Fruit fly (Drosophila melanogaster) whole organism, embryonic: ENCODE data around the gene SPoCk.

Experiments
- Ada2b ChIP-seq: fragments of 200-800 bp; sonication (Bioruptor generic); IDR thresholded peaks from 2 replicates; pipeline ENCODE4 v1.3.6; 2022; ENCODE audit warnings: missing biosample characterization, missing genetic modification characterization
- Blimp-1 ChIP-seq: fragments of 200-800 bp; sonication (Bioruptor generic); optimal IDR thresholded peaks from 3 replicates; lab custom pipeline; 2018; ENCODE audit warnings: missing biosample characterization, missing genetic modification characterization, mild to moderate bottlenecking, moderate library complexity, missing genetic modification reagents
- CG10274 ChIP-seq: fragments of 200-800 bp; sonication (Bioruptor generic); optimal IDR thresholded peaks from 3 replicates; lab custom pipeline; 2017; ENCODE audit warnings: missing biosample characterization, mild to moderate bottlenecking, missing genetic modification characterization
- CG10462 ChIP-seq: fragments of 200-800 bp; sonication (Bioruptor generic); optimal IDR thresholded peaks from 2 replicates; lab custom pipeline; 2016; ENCODE audit warnings: missing biosample characterization, missing genetic modification characterization
- CG12659 ChIP-seq: fragments of 200-800 bp; sonication (Bioruptor generic); optimal IDR thresholded peaks from 3 replicates; lab custom pipeline; 2017; ENCODE audit warnings: mild to moderate bottlenecking, missing biosample characterization, missing genetic modification reagents, missing genetic modification characterization
- CG17802 ChIP-seq: fragments of 200-800 bp; sonication (Bioruptor generic); optimal IDR thresholded peaks from 2 replicates; lab custom pipeline; 2018; ENCODE audit warnings: missing biosample characterization, mild to moderate bottlenecking, missing genetic modification characterization, moderate library complexity
- CG17829 ChIP-seq: fragments of 200-800 bp; optimal IDR thresholded peaks from 2 replicates; lab custom pipeline; 2019; ENCODE audit warnings: missing biosample characterization, mild to moderate bottlenecking, missing genetic modification characterization, moderate library complexity
- CG1832 ChIP-seq: fragments of 200-800 bp; sonication (Bioruptor generic); optimal IDR thresholded peaks from 2 replicates; lab custom pipeline; 2017; ENCODE audit warnings: missing biosample characterization, mild to moderate bottlenecking, missing genetic modification characterization, inconsistent platforms
- CG18599 ChIP-seq: fragments of 200-800 bp; sonication (Bioruptor generic); optimal IDR thresholded peaks from 3 replicates; lab custom pipeline; 2017; ENCODE audit warnings: missing biosample characterization, missing genetic modification characterization, mild to moderate bottlenecking, moderate library complexity, missing genetic modification reagents
- CG2120 ChIP-seq: fragments of 200-800 bp; sonication (Bioruptor generic); optimal IDR thresholded peaks from 3 replicates; lab custom pipeline; 2016; ENCODE audit warnings: missing biosample characterization, missing genetic modification characterization
- CG2712 ChIP-seq: fragments of 200-800 bp; optimal IDR thresholded peaks from 3 replicates; lab custom pipeline; 2019; ENCODE audit warnings: missing biosample characterization, mild to moderate bottlenecking, missing genetic modification characterization, moderate library complexity
- CG3065 ChIP-seq: fragments of 200-800 bp; sonication (Bioruptor generic); optimal IDR thresholded peaks from 2 replicates; lab custom pipeline; 2016; ENCODE audit warnings: missing biosample characterization, missing genetic modification characterization
- CG31224 ChIP-seq: fragments of 200-800 bp; sonication (Bioruptor generic); IDR thresholded peaks from 2 replicates; pipeline ENCODE4 v1.3.6; 2022; ENCODE audit warnings: missing biosample characterization, missing genetic modification characterization
- CG6175 ChIP-seq: fragments of 200-800 bp; sonication (Bioruptor generic); IDR thresholded peaks from 3 replicates; pipeline ENCODE4 v1.3.6; 2022; ENCODE audit warnings: missing biosample characterization, missing genetic modification characterization
- CG6813 ChIP-seq: fragments of 200-800 bp; sonication (Bioruptor generic); optimal IDR thresholded peaks from 2 replicates; lab custom pipeline; 2017; ENCODE audit warnings: missing biosample characterization, missing genetic modification characterization, mild to moderate bottlenecking, moderate library complexity, missing genetic modification reagents
- CG6854 ChIP-seq: fragments of 200-800 bp; sonication (Bioruptor generic); optimal IDR thresholded peaks from 3 replicates; lab custom pipeline; 2017; ENCODE audit warnings: missing biosample characterization, mild to moderate bottlenecking, missing genetic modification characterization
- CG8478 ChIP-seq: fragments of >200 bp; optimal IDR thresholded peaks from 2 replicates; lab custom pipeline; 2018
- CG9437 ChIP-seq: fragments of 200-800 bp; sonication (Bioruptor generic); optimal IDR thresholded peaks from 2 replicates; lab custom pipeline; 2018; ENCODE audit warnings: missing biosample characterization, mild to moderate bottlenecking, missing genetic modification characterization
- Chrac-16 ChIP-seq: fragments of 200-800 bp; sonication (Bioruptor generic); optimal IDR thresholded peaks from 3 replicates; lab custom pipeline; 2016; ENCODE audit warnings: missing biosample characterization, missing genetic modification characterization
- CrebB ChIP-seq: fragments of 200-800 bp; sonication (Bioruptor generic); optimal IDR thresholded peaks from 3 replicates; lab custom pipeline; 2018; ENCODE audit warnings: missing biosample characterization, mild to moderate bottlenecking, missing genetic modification characterization
- D ChIP-seq, 2 experiments: fragments of 200-800 bp in 1 of 2; fragments of >200 bp in 1 of 2; sonication (Bioruptor generic) in 1 of 2; optimal IDR thresholded peaks; 2 replicates in 1 of 2; 3 replicates in 1 of 2; lab custom pipeline; 2017; ENCODE audit warnings: mild to moderate bottlenecking in 1 of 2, missing biosample characterization in 1 of 2, missing genetic modification characterization in 1 of 2, missing genetic modification reagents in 1 of 2
- Gsc ChIP-seq: fragments of 200-800 bp; sonication (Bioruptor generic); IDR thresholded peaks from 2 replicates; pipeline ENCODE4 v1.3.6; 2022; ENCODE audit warnings: missing biosample characterization, missing genetic modification characterization
- Hmr ChIP-seq: fragments of 200-800 bp; sonication (Bioruptor generic); optimal IDR thresholded peaks from 3 replicates; lab custom pipeline; 2017; ENCODE audit warnings: mild to moderate bottlenecking, missing biosample characterization, missing genetic modification reagents, missing genetic modification characterization
- Lhr ChIP-seq: fragments of 200-800 bp; sonication (Bioruptor generic); optimal IDR thresholded peaks from 3 replicates; lab custom pipeline; 2017; ENCODE audit warnings: mild to moderate bottlenecking, missing biosample characterization, missing genetic modification reagents, missing genetic modification characterization
- Lpt ChIP-seq: fragments of >200 bp; optimal IDR thresholded peaks from 2 replicates; lab custom pipeline; 2018; ENCODE audit warnings: missing biosample characterization, missing genetic modification characterization
- NFAT ChIP-seq: fragments of 200-800 bp; sonication (Bioruptor generic); IDR thresholded peaks from 2 replicates; pipeline ENCODE4 v1.3.6; 2022; ENCODE audit warnings: missing biosample characterization, missing genetic modification characterization
- Optix ChIP-seq: fragments of 200-800 bp; sonication (Bioruptor generic); IDR thresholded peaks from 3 replicates; pipeline ENCODE4 v1.3.6; 2022; ENCODE audit warnings: missing biosample characterization, missing genetic modification characterization
- Poxn ChIP-seq: fragments of 200-800 bp; sonication (Bioruptor generic); IDR thresholded peaks from 2 replicates; pipeline ENCODE4 v1.3.6; 2022; ENCODE audit warnings: missing biosample characterization, missing genetic modification characterization
- Spps ChIP-seq: fragments of 200-800 bp; sonication (Bioruptor generic); optimal IDR thresholded peaks from 2 replicates; lab custom pipeline; 2018; ENCODE audit warnings: missing biosample characterization, mild to moderate bottlenecking, missing genetic modification characterization
- ab ChIP-seq: fragments of 200-800 bp; sonication (Bioruptor generic); optimal IDR thresholded peaks from 2 replicates; lab custom pipeline; 2016; ENCODE audit warnings: missing biosample characterization, missing genetic modification characterization
- ac ChIP-seq: fragments of 200-800 bp; sonication (Bioruptor generic); optimal IDR thresholded peaks from 3 replicates; lab custom pipeline; 2017; ENCODE audit warnings: missing biosample characterization, mild to moderate bottlenecking, missing genetic modification characterization
- bsh ChIP-seq, 2 experiments: fragments of 200-800 bp; sonication (Bioruptor generic); optimal IDR thresholded peaks; 2 replicates each; lab custom pipeline; 2017 to 2018; ENCODE audit warnings: mild to moderate bottlenecking in 2 of 2, missing biosample characterization in 2 of 2, missing genetic modification characterization in 2 of 2, moderate library complexity in 1 of 2
- cad ChIP-seq: fragments of >200 bp; optimal IDR thresholded peaks from 2 replicates; lab custom pipeline; 2017; ENCODE audit warnings: missing biosample characterization, missing genetic modification characterization
- cg ChIP-seq: fragments of 200-800 bp; sonication (Bioruptor generic); optimal IDR thresholded peaks from 3 replicates; lab custom pipeline; 2019; ENCODE audit warnings: missing biosample characterization, mild to moderate bottlenecking, missing genetic modification characterization, moderate library complexity
- chn ChIP-seq: fragments of 200-800 bp; sonication (Bioruptor generic); optimal IDR thresholded peaks from 2 replicates; lab custom pipeline; 2016; ENCODE audit warnings: missing biosample characterization, missing genetic modification characterization
- fd3F ChIP-seq: fragments of 200-800 bp; sonication (Bioruptor generic); optimal IDR thresholded peaks from 2 replicates; lab custom pipeline; 2018; ENCODE audit warnings: missing biosample characterization, mild to moderate bottlenecking, missing genetic modification characterization, moderate library complexity
- hth ChIP-seq: fragments of >200 bp; optimal IDR thresholded peaks from 2 replicates; lab custom pipeline; 2017; ENCODE audit warnings: inconsistent platforms
- kah ChIP-seq: fragments of 200-800 bp; sonication (Bioruptor generic); optimal IDR thresholded peaks from 2 replicates; lab custom pipeline; 2018; ENCODE audit warnings: missing biosample characterization, mild to moderate bottlenecking, missing genetic modification characterization
- kay ChIP-seq: fragments of 200-800 bp; sonication (Bioruptor generic); optimal IDR thresholded peaks from 2 replicates; lab custom pipeline; 2016; ENCODE audit warnings: missing biosample characterization, missing genetic modification characterization
- onecut ChIP-seq: fragments of 200-800 bp; sonication (Bioruptor generic); IDR thresholded peaks from 2 replicates; pipeline ENCODE4 v1.3.6; 2022; ENCODE audit warnings: missing biosample characterization, missing genetic modification characterization
- pita ChIP-seq: fragments of 200-800 bp; sonication (Bioruptor generic); optimal IDR thresholded peaks from 2 replicates; lab custom pipeline; 2017; ENCODE audit warnings: missing biosample characterization, mild to moderate bottlenecking, missing genetic modification characterization
- run ChIP-seq: fragments of 200-800 bp; sonication (Bioruptor generic); optimal IDR thresholded peaks from 3 replicates; lab custom pipeline; 2018; ENCODE audit warnings: missing biosample characterization, mild to moderate bottlenecking, missing genetic modification characterization
- scrt ChIP-seq: fragments of 200-800 bp; sonication (Bioruptor generic); optimal IDR thresholded peaks from 2 replicates; lab custom pipeline; 2018; ENCODE audit warnings: missing biosample characterization, mild to moderate bottlenecking, missing genetic modification characterization, moderate library complexity
- shn ChIP-seq: fragments of 200-800 bp; sonication (Bioruptor generic); optimal IDR thresholded peaks from 3 replicates; lab custom pipeline; 2016; ENCODE audit warnings: missing biosample characterization, missing genetic modification characterization
- slbo ChIP-seq: fragments of 200-800 bp; sonication (Bioruptor generic); IDR thresholded peaks from 2 replicates; pipeline ENCODE4 v1.3.6; 2022; ENCODE audit warnings: missing biosample characterization, missing genetic modification characterization
- sob ChIP-seq: fragments of 200-800 bp; sonication (Bioruptor generic); IDR thresholded peaks from 2 replicates; pipeline ENCODE4 v1.3.6; 2022; ENCODE audit warnings: missing biosample characterization, missing genetic modification characterization
- stwl ChIP-seq: fragments of 200-800 bp; sonication (Bioruptor generic); optimal IDR thresholded peaks from 3 replicates; lab custom pipeline; 2018; ENCODE audit warnings: missing biosample characterization, mild to moderate bottlenecking, missing genetic modification characterization, moderate library complexity
- sug ChIP-seq: fragments of 200-800 bp; optimal IDR thresholded peaks from 2 replicates; lab custom pipeline; 2019; ENCODE audit warnings: missing biosample characterization, mild to moderate bottlenecking, missing genetic modification characterization, moderate library complexity
- tna ChIP-seq: fragments of 200-800 bp; sonication (Bioruptor generic); IDR thresholded peaks from 2 replicates; pipeline ENCODE4 v1.3.6; 2022; ENCODE audit warnings: missing biosample characterization, missing genetic modification characterization; ENCODE audit not compliant: partially characterized antibody
- zfh1 ChIP-seq: fragments of 200-800 bp; sonication (Bioruptor generic); IDR thresholded peaks from 3 replicates; pipeline ENCODE4 v1.3.6; 2022; ENCODE audit warnings: missing biosample characterization, missing genetic modification characterization

SPoCk gene

DNA sequence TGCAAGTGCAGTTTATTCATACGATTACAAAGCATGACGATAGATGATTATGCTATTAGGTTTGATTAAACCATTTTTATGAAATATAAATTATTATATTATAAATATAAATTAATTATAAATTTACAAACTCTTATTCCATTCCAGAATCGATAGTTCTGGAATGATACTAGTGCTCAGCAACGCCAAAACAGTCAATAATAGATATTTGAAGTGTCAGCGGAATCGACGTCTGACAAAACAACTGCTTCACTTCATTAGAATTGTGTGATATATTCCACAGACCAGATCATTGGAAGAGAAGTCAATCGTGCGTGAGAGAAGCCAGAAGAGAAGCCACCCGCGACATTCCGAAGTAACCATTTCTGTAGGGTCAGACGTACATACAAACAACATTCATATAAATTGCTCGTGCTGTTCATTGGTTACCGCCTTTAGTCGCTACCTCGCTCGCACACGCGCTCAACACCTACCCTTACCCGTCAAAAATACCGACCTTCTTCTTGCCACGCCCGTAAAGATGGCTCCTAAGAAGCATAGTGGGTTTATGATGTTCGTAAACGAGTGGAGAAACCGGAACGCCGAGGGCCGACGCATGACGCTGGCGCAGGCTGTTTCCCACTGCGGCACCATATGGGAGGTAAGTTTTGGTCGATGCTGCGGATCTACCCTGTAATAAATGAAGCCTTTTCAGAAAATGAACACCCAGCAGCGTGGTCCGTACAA, 25.0 kb upstream of the SPoCk start (continued):
- TF ChIP-seq CG18599 (GFP tag; lab: Kevin White, UChicago) (no peak), Chrac-16 (no peak), CG2120 (no peak), scrt (GFP tag; lab: Kevin White, UChicago) (no peak), CG17829 (tag; lab: Kevin White, UChicago) (no peak), CG1832 (GFP tag; lab: Kevin White, UChicago) (peak; percentile 30), CG6813 (GFP tag; lab: Kevin White, UChicago) (no peak), ac (no peak), sug (tag; lab: Kevin White, UChicago) (no peak), CG6175 (GFP tag; lab: Robert Waterston, UW) (no peak), cad (GFP tag; lab: Kevin White, UChicago) (peak; percentile 81), Gsc (GFP tag; lab: Robert Waterston, UW) (no peak), Lhr (GFP tag; lab: Kevin White, UChicago) (no peak), tna (no peak), slbo (GFP tag; lab: Robert Waterston, UW) (no peak), hth (lab: Kevin White, UChicago) (no peak), kah (GFP tag; lab: Kevin White, UChicago) (no peak), onecut (no peak), ab (no peak), NFAT (GFP tag; lab: Robert Waterston, UW) (no peak), CrebB (no peak), Poxn (GFP tag; lab: Robert Waterston, UW) (no peak), zfh1 (no peak), CG10274 (no peak), kay (no peak), Ada2b (no peak), CG10462 (GFP tag; lab: Kevin White, UChicago) (no peak), bsh (GFP tag; optimal IDR thresholded peaks at IDR 0.05; lab: Kevin White, UChicago) (no peak), Hmr (no peak), CG2712 (peak; percentile 1), CG9437 (GFP tag; lab: Kevin White, UChicago) (no peak), CG3065 (peak; percentile 40), pita (GFP tag; lab: Kevin White, UChicago) (no peak), stwl (tag; lab: Kevin White, UChicago) (peak; percentile 59), chn (no peak), CG8478 (no peak), cg (GFP tag; lab: Kevin White, UChicago) (peak; percentile 2), run (tag; lab: Kevin White, UChicago) (no peak), CG17802 (tag; lab: Kevin White, UChicago) (no peak), CG31224 (no peak), sob (GFP tag; lab: Robert Waterston, UW) (no peak), D (optimal IDR thresholded peaks at IDR 0.05; lab: Kevin White, UChicago) (no peak), D (GFP tag; optimal IDR thresholded peaks at IDR 0.05; lab: Kevin White, UChicago) (no peak), fd3F (GFP tag; lab: Kevin White, UChicago) (no peak), Lpt (GFP tag; lab: Kevin White, UChicago) (no peak), Optix (no peak), Blimp-1 (GFP tag; lab: Kevin White, UChicago) (no peak), CG6854 (no peak), Spps (tag; lab: Kevin White, UChicago) (no peak), shn (GFP tag; lab: Kevin White, UChicago) (no peak), CG12659 (GFP tag; lab: Kevin White, UChicago) (no peak)
